Worm (Caenorhabditis elegans) whole organism, mixed stage, embryonic: ENCODE measurements around the gene mec-10.

Experiments used
- M03D4.4 ChIP-seq: sonication (generic microtip); optimal IDR thresholded peaks from 2 replicates; lab custom pipeline; 2017; ENCODE audit warnings: mild to moderate bottlenecking, missing genetic modification characterization, missing compliant biosample characterization
- bed-3 ChIP-seq: fragments of 200-800 bp; sonication (Bioruptor generic); optimal IDR thresholded peaks from 3 replicates; lab custom pipeline; 2018; ENCODE audit warnings: mild to moderate bottlenecking, missing genetic modification characterization, moderate library complexity, missing compliant biosample characterization
- blmp-1 ChIP-seq: fragments of 150-350 bp; optimal IDR thresholded peaks from 2 replicates; lab custom pipeline; 2014; ENCODE audit warnings: missing biosample characterization, missing genetic modification characterization
- ceh-39 ChIP-seq: fragments of 150-350 bp; optimal IDR thresholded peaks from 2 replicates; lab custom pipeline; 2014; ENCODE audit warnings: missing biosample characterization, missing genetic modification characterization
- ceh-43 ChIP-seq: fragments of 200-800 bp; sonication (Bioruptor generic); optimal IDR thresholded peaks from 2 replicates; lab custom pipeline; 2018; ENCODE audit warnings: mild to moderate bottlenecking, missing genetic modification characterization, moderate library complexity, missing compliant biosample characterization
- ceh-83 ChIP-seq: fragments of 200-800 bp; sonication (Bioruptor generic); optimal IDR thresholded peaks from 2 replicates; lab custom pipeline; 2018; ENCODE audit warnings: mild to moderate bottlenecking, missing genetic modification characterization, missing compliant biosample characterization
- ces-1 ChIP-seq: fragments of 150-350 bp; optimal IDR thresholded peaks from 2 replicates; lab custom pipeline; 2014; ENCODE audit warnings: missing biosample characterization, missing genetic modification reagents, missing genetic modification characterization
- cnd-1 ChIP-seq: fragments of 200-800 bp; sonication (Bioruptor generic); optimal IDR thresholded peaks from 2 replicates; lab custom pipeline; 2018; ENCODE audit warnings: mild to moderate bottlenecking, missing genetic modification characterization, missing compliant biosample characterization
- drap-1 ChIP-seq: fragments of 200-800 bp; sonication (Bioruptor generic); optimal IDR thresholded peaks from 3 replicates; lab custom pipeline; 2018; ENCODE audit warnings: mild to moderate bottlenecking, missing genetic modification characterization, missing compliant biosample characterization
- elt-1 ChIP-seq: sonication (generic microtip); optimal IDR thresholded peaks from 2 replicates; lab custom pipeline; 2017; ENCODE audit warnings: missing genetic modification characterization, mild to moderate bottlenecking, missing compliant biosample characterization, antibody characterized with exemption, moderate library complexity, borderline replicate concordance; ENCODE audit not compliant: insufficient read depth
- elt-3 ChIP-seq: fragments of 150-350 bp; optimal IDR thresholded peaks from 2 replicates; lab custom pipeline; 2014; ENCODE audit warnings: missing biosample characterization, missing genetic modification characterization
- flh-1 ChIP-seq: fragments of 200-800 bp; sonication (Bioruptor generic); optimal IDR thresholded peaks from 2 replicates; lab custom pipeline; 2018; ENCODE audit warnings: mild to moderate bottlenecking, missing genetic modification characterization, moderate library complexity, missing compliant biosample characterization
- ham-2 ChIP-seq: fragments of 200-800 bp; sonication (Bioruptor generic); optimal IDR thresholded peaks from 2 replicates; lab custom pipeline; 2018; ENCODE audit warnings: mild to moderate bottlenecking, missing genetic modification characterization, missing compliant biosample characterization
- lin-13 ChIP-seq: fragments of 150-350 bp; optimal IDR thresholded peaks from 2 replicates; lab custom pipeline; 2014; ENCODE audit warnings: missing biosample characterization, missing genetic modification characterization
- lin-32 ChIP-seq: fragments of 200-800 bp; sonication (Bioruptor generic); optimal IDR thresholded peaks from 2 replicates; lab custom pipeline; 2018; ENCODE audit warnings: mild to moderate bottlenecking, missing genetic modification characterization, missing compliant biosample characterization
- lsy-2 ChIP-seq: fragments of 150-350 bp; optimal IDR thresholded peaks from 2 replicates; lab custom pipeline; 2014; ENCODE audit warnings: missing biosample characterization, missing genetic modification characterization
- mab-5 ChIP-seq: fragments of 150-350 bp; optimal IDR thresholded peaks from 2 replicates; lab custom pipeline; 2014; ENCODE audit warnings: missing biosample characterization, missing genetic modification characterization
- mep-1 ChIP-seq: fragments of 150-350 bp; optimal IDR thresholded peaks from 2 replicates; lab custom pipeline; 2017; ENCODE audit warnings: missing biosample characterization, missing genetic modification reagents, missing genetic modification characterization, inconsistent platforms
- mls-2 ChIP-seq: sonication (generic microtip); optimal IDR thresholded peaks from 2 replicates; lab custom pipeline; 2016; ENCODE audit warnings: mild to moderate bottlenecking, missing genetic modification characterization, moderate library complexity, missing compliant biosample characterization
- nhr-12 ChIP-seq: fragments of 150-350 bp; optimal IDR thresholded peaks from 2 replicates; lab custom pipeline; 2014; ENCODE audit warnings: missing biosample characterization, missing genetic modification characterization
- nhr-237 ChIP-seq: fragments of 150-350 bp; optimal IDR thresholded peaks from 2 replicates; lab custom pipeline; 2014; ENCODE audit warnings: missing biosample characterization, missing genetic modification characterization
- nhr-28 ChIP-seq: fragments of 150-350 bp; optimal IDR thresholded peaks from 2 replicates; lab custom pipeline; 2014; ENCODE audit warnings: missing biosample characterization, missing genetic modification characterization
- sem-2 ChIP-seq: fragments of 200-800 bp; sonication (Bioruptor generic); optimal IDR thresholded peaks from 2 replicates; lab custom pipeline; 2018; ENCODE audit warnings: mild to moderate bottlenecking, missing genetic modification characterization, missing compliant biosample characterization
- sptf-1 ChIP-seq: sonication (generic microtip); optimal IDR thresholded peaks from 2 replicates; lab custom pipeline; 2017; ENCODE audit warnings: mild to moderate bottlenecking, missing genetic modification characterization, moderate library complexity, missing compliant biosample characterization
- unc-120 ChIP-seq: sonication (generic microtip); optimal IDR thresholded peaks from 2 replicates; lab custom pipeline; 2017; ENCODE audit warnings: missing genetic modification characterization, missing compliant biosample characterization; ENCODE audit not compliant: poor library complexity, severe bottlenecking
- unc-39 ChIP-seq: fragments of 150-350 bp; optimal IDR thresholded peaks from 2 replicates; lab custom pipeline; 2014; ENCODE audit warnings: missing biosample characterization, missing genetic modification characterization
- unc-62 ChIP-seq: fragments of 150-350 bp; optimal IDR thresholded peaks from 2 replicates; lab custom pipeline; 2014; ENCODE audit warnings: missing biosample characterization, missing genetic modification reagents, missing genetic modification characterization
- zip-8 ChIP-seq: fragments of 150-350 bp; optimal IDR thresholded peaks from 2 replicates; lab custom pipeline; 2014; ENCODE audit warnings: missing biosample characterization, missing genetic modification characterization
- ztf-11 ChIP-seq: fragments of 150-350 bp; optimal IDR thresholded peaks from 2 replicates; lab custom pipeline; 2014; ENCODE audit warnings: missing biosample characterization, missing genetic modification characterization

Gene mec-10

DNA sequence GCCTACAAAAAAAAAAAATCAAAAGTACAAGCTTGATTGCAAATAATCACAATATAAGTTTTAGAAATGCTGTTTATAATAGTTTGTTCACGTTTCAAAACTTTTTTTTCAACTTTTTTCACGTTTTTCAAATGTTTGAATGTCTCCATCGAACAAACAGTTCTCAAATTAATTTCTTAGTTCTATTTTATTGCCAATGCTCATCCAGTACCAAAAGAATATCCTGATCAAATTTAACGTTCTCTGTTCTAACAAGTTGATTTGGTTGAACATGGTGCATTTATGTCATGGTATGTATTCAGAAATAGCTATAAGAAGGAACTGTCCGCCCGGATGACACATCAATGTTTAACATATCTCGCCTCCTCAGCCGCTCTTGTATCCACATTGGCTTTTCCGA, 37.8 kb downstream of the mec-10 start, which contains the start of gene kin-9:
Gene kin-9 (plus strand): TSS at position 301 of the 400 bp plus-strand sequence.
- TF ChIP-seq elt-1 (tag; lab: Kevin White, UChicago) (no peak), unc-120 (tag; lab: Kevin White, UChicago) (no peak), ceh-83 (GFP tag; lab: Kevin White, UChicago) (no peak), ceh-43 (no peak), mls-2 (tag; lab: Kevin White, UChicago) (no peak), nhr-12 (tag; lab: Kevin White, UChicago) (no peak), lin-32 (GFP tag; lab: Kevin White, UChicago) (no peak), cnd-1 (tag; lab: Kevin White, UChicago) (no peak), elt-3 (tag; lab: Kevin White, UChicago) (no peak), nhr-28 (tag; lab: Kevin White, UChicago) (no peak)

DNA sequence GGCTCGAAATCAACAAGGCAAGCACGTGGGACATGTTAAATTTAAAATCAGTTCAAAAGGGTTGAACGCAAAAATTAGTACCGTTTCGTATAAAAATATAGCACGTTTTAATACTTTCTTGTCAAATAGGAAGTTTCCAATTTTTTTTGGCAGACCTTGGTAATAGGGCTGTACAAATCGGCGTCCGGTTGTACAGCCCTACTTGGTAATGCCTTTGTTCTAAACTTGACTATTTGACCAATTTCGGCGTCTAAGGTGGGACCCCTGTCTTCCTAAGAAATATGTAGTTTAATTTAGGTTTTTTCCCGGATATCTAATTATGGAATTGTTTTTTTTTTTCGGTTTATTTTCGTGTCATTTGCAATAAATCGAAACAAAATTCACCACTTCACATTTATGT, 40.6 kb downstream of the mec-10 start:
- TF ChIP-seq drap-1 (GFP tag; lab: Kevin White, UChicago) = no peak
- TF ChIP-seq zip-8 = no peak
- no peak for TF ChIP-seq nhr-28 (tag; lab: Kevin White, UChicago)

DNA sequence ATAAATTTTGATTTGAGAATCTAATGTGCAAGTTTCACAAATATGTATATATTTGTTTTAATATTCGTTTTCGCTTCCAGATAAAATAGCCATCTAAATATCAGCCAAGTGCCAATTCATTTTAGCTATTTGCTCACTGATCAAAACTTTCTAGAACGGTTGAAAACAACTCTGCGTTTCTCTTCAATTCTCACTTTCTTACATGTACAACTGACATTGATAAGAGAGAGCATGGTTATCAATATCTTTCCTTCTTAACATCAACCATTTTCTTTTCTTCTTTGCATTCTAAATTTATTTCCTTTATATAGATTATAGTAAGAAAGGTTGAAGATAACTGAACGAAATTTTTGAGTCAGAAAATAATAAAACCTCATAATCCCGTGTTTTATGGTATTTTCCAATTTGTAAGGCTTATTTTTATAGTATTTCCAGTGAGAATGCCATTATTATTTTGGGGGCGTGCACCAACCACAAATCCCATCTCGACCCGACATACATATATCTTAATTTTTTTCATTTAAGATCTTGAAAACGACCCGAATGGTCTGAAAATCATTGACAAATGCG, 41.7 kb downstream of the mec-10 start, which contains the start of gene F08F1.3:
Gene F08F1.3 (plus strand): TSS at position 520 of the 570 bp plus-strand sequence.
- no peak for TF ChIP-seq nhr-237 (tag; lab: Kevin White, UChicago)
- no peak for TF ChIP-seq nhr-12 (tag; lab: Kevin White, UChicago)
- TF ChIP-seq ztf-11 (tag; lab: Kevin White, UChicago) = no peak
- TF ChIP-seq ceh-43 = no peak
- no peak for TF ChIP-seq unc-39 (tag; lab: Kevin White, UChicago)
- no peak for TF ChIP-seq M03D4.4 (tag; lab: Kevin White, UChicago)
- TF ChIP-seq mls-2 (tag; lab: Kevin White, UChicago) = no peak
- TF ChIP-seq elt-3 (tag; lab: Kevin White, UChicago) = no peak
- no peak for TF ChIP-seq ham-2 (GFP tag; lab: Kevin White, UChicago)
- no peak for TF ChIP-seq sem-2 (GFP tag; lab: Kevin White, UChicago)
- TF ChIP-seq zip-8 = no peak
- no peak for TF ChIP-seq bed-3 (GFP tag; lab: Kevin White, UChicago)
- TF ChIP-seq ces-1 (GFP tag; lab: Kevin White, UChicago) = no peak
- no peak for TF ChIP-seq unc-62 (GFP tag; lab: Kevin White, UChicago)
- TF ChIP-seq, all 35 proteins: peak for 0

DNA sequence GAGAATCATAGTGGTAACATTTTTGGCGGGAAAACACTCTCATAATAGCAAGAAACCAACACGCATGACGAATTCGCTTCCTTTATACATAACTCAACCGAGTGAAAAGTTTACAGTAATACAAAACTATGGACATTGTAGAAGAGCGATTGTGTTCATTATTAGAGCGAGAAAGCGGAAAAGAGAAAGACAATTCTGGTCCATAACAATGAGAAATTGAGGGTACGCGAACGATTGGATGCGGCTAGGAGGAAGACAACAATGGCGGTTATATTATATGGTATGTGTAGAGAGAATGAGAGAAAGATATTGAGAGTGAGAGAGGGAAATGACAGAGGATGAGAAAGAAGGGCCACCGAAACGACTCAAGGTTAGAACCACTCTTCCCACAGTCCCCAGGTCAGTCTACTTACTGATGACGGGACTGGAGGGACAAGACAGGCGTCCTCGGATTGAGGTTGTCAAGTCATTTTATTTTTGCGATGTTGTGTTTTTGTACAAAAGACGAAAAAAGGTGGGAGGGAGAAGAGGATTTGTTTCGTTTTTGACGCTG, 43.9 kb downstream of the mec-10 start:
- TF ChIP-seq cnd-1 (tag; lab: Kevin White, UChicago) (no peak), elt-3 (tag; lab: Kevin White, UChicago) (peak; percentile 26), mls-2 (tag; lab: Kevin White, UChicago) (peak; percentile 16), ham-2 (GFP tag; lab: Kevin White, UChicago) (peak; percentile 72), lin-13 (no peak)

DNA sequence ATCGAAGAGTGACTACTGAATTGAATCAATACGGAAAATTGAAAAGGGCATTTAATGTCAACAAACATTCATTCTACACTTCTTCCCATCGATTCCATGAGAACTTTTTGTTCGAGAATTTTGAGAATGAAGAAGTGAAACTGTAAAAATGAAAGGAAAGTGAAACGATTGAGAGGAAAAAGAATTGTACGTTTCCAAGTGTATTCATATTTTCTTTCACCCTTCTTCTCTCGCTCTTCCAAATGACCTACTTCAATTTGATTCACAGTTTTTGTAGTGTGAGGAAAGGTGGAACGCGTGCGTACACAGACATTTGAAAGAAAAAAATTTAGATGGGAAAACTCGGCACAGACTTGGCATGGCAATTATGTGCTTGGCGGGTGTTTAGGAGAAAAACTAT, 45.8 kb downstream of the mec-10 start:
- no peak for TF ChIP-seq nhr-237 (tag; lab: Kevin White, UChicago)
- no peak for TF ChIP-seq sptf-1 (tag; lab: Kevin White, UChicago)
- no peak for TF ChIP-seq mep-1
- no peak for TF ChIP-seq sem-2 (GFP tag; lab: Kevin White, UChicago)
- no peak for TF ChIP-seq flh-1 (GFP tag; lab: Kevin White, UChicago)
- no peak for TF ChIP-seq unc-39 (tag; lab: Kevin White, UChicago)
- no peak for TF ChIP-seq ceh-43
- TF ChIP-seq cnd-1 (tag; lab: Kevin White, UChicago) = no peak
- no peak for TF ChIP-seq elt-1 (tag; lab: Kevin White, UChicago)
- TF ChIP-seq blmp-1 (tag; lab: Kevin White, UChicago) = no peak
- no peak for TF ChIP-seq elt-3 (tag; lab: Kevin White, UChicago)
- TF ChIP-seq zip-8 = no peak
- TF ChIP-seq ceh-39 (tag; lab: Kevin White, UChicago) = no peak
- TF ChIP-seq lsy-2 = no peak
- TF ChIP-seq nhr-12 (tag; lab: Kevin White, UChicago) = no peak
- no peak for TF ChIP-seq mab-5 (tag; lab: Kevin White, UChicago)
- no peak for TF ChIP-seq unc-120 (tag; lab: Kevin White, UChicago)
- no peak for TF ChIP-seq ham-2 (GFP tag; lab: Kevin White, UChicago)
